Worm (Caenorhabditis elegans) whole organism, young adult: ENCODE results near the gene kcc-3.

Experiments used
- T26A5.8 ChIP-seq: sonication (generic microtip); optimal IDR thresholded peaks from 2 replicates; lab custom pipeline; 2016; ENCODE audit warnings: missing genetic modification characterization, missing compliant biosample characterization
- Y53G8AR.9 ChIP-seq: fragments of 200-800 bp; sonication (Bioruptor generic); conservative IDR thresholded peaks from 2 replicates; pipeline ENCODE4 v1.3.6; 2022; ENCODE audit warnings: missing genetic modification reagents, missing genetic modification characterization, missing compliant biosample characterization
- hmg-1.2 ChIP-seq: fragments of 200-800 bp; sonication (Bioruptor generic); IDR thresholded peaks from 2 replicates; pipeline ENCODE4 v1.3.6; 2022; ENCODE audit warnings: missing genetic modification reagents, missing genetic modification characterization, missing compliant biosample characterization
- hsf-1 ChIP-seq: fragments of 200-800 bp; sonication (Bioruptor generic); IDR thresholded peaks from 2 replicates; pipeline ENCODE4 v1.3.6; 2022; ENCODE audit warnings: missing genetic modification reagents, missing genetic modification characterization, missing compliant biosample characterization

DNA sequence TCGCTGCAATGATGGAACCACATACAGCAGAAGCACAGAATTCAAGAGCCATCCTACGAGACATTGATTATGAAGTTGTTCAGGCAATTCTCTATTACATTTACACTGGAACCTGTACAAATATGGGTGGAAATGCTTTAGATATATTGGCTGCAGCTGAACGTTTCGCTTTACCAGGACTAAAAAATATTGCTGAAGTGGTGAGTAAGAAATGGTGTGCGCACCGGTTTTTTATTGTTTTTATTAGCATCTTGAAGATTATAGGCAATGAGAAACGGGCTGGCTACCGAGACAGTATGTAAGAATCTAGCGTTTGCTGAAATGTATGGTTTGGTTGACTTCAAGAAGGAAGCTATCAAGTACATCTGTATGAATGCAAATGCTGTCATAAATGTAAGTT, 38.0 kb downstream of the kcc-3 start:
- no peak for TF ChIP-seq hsf-1 (GFP tag; lab: Robert Waterston, UW)
- no peak for TF ChIP-seq Y53G8AR.9 (GFP tag; lab: Robert Waterston, UW)
- no peak for TF ChIP-seq hmg-1.2
- no peak for TF ChIP-seq T26A5.8 (tag; lab: Kevin White, UChicago)
